Worm (Caenorhabditis elegans): ENCODE data around the gene pals-28.
A peak's percentile ranks its signal among the peaks of the same experiment; 100 is the strongest.

Gene pals-28

ce11 chrIII:4379717-4380116 lies 4.9 kb upstream of the pals-28 start, which contains the start of gene B0284.3:
TSS of gene B0284.3 (minus strand) at chrIII:4379817.
- TF ChIP-seq nhr-129 (tag; optimal IDR thresholded peaks at IDR 0.05) = no peak
- no peak for TF ChIP-seq nhr-10 (tag; optimal IDR thresholded peaks at IDR 0.05)
- TF ChIP-seq egl-27 (tag; optimal IDR thresholded peaks at IDR 0.05) = no peak
- no peak for TF ChIP-seq unc-62 (GFP tag; optimal IDR thresholded peaks at IDR 0.05)
- TF ChIP-seq dmd-4 (tag; optimal IDR thresholded peaks at IDR 0.05) = no peak
- TF ChIP-seq ztf-4 (tag; optimal IDR thresholded peaks at IDR 0.05) = no peak
- no peak for TF ChIP-seq skn-1 (tag; optimal IDR thresholded peaks at IDR 0.05)
- no peak for TF ChIP-seq mbf-1 (tag; optimal IDR thresholded peaks at IDR 0.05)
- no peak for TF ChIP-seq ztf-1 (GFP tag; conservative IDR thresholded peaks at IDR 0.05)
- TF ChIP-seq nhr-6 (tag; optimal IDR thresholded peaks at IDR 0.05) = no peak
- TF ChIP-seq nhr-25 (tag; optimal IDR thresholded peaks at IDR 0.05) = no peak
- no peak for TF ChIP-seq nhr-237 (tag; optimal IDR thresholded peaks at IDR 0.05)
- no peak for TF ChIP-seq mdl-1 (tag; optimal IDR thresholded peaks at IDR 0.05)
- TF ChIP-seq lin-39 (tag; optimal IDR thresholded peaks at IDR 0.05) = no peak
- TF ChIP-seq unc-55 (GFP tag; optimal IDR thresholded peaks at IDR 0.05) = no peak
- no peak for TF ChIP-seq lin-11 (tag; optimal IDR thresholded peaks at IDR 0.05)
- no peak for TF ChIP-seq elt-1 (tag; optimal IDR thresholded peaks at IDR 0.05)
- TF ChIP-seq sma-9 (GFP tag; optimal IDR thresholded peaks at IDR 0.05) = no peak
- TF ChIP-seq sma-9 (tag; optimal IDR thresholded peaks at IDR 0.05) = no peak

- peak; percentile 20 for TF ChIP-seq C34F6.9 (tag; optimal IDR thresholded peaks at IDR 0.05)
- TF ChIP-seq blmp-1 (tag; optimal IDR thresholded peaks at IDR 0.05; ENCODE audit: insufficient read depth) = no peak
- no peak for TF ChIP-seq ztf-4 (tag; optimal IDR thresholded peaks at IDR 0.05)
- TF ChIP-seq sma-3 (GFP tag; optimal IDR thresholded peaks at IDR 0.05) = no peak
Observed at ce11 chrIII:4380835-4381234, 3.8 kb upstream of the pals-28 start.

ce11 chrIII:4381343-4381742 lies 3.2 kb upstream of the pals-28 start, which contains the start of gene pals-27:
TSS of gene pals-27 (plus strand) at chrIII:4381643.
- TF ChIP-seq aly-2 (tag; optimal IDR thresholded peaks at IDR 0.05) = no peak
- no peak for TF ChIP-seq lin-13 (GFP tag; optimal IDR thresholded peaks at IDR 0.05)
- TF ChIP-seq dmd-4 (tag; optimal IDR thresholded peaks at IDR 0.05) = no peak
- no peak for TF ChIP-seq ztf-1 (GFP tag; conservative IDR thresholded peaks at IDR 0.05)
- no peak for TF ChIP-seq ceh-82 (tag; optimal IDR thresholded peaks at IDR 0.05)
- TF ChIP-seq unc-55 (GFP tag; optimal IDR thresholded peaks at IDR 0.05) = no peak
- TF ChIP-seq unc-39 (tag; optimal IDR thresholded peaks at IDR 0.05) = no peak

- TF ChIP-seq sma-3 (GFP tag; optimal IDR thresholded peaks at IDR 0.05) (no peak), ztf-11 (tag; optimal IDR thresholded peaks at IDR 0.05) (no peak), egl-27 (tag; optimal IDR thresholded peaks at IDR 0.05) (no peak), R02D3.7 (tag; optimal IDR thresholded peaks at IDR 0.05) (no peak), snpc-4 (tag; optimal IDR thresholded peaks at IDR 0.05) (no peak), nhr-10 (tag; optimal IDR thresholded peaks at IDR 0.05) (no peak), blmp-1 (tag; optimal IDR thresholded peaks at IDR 0.05; ENCODE audit: insufficient read depth) (no peak), ceh-16 (tag; optimal IDR thresholded peaks at IDR 0.05) (no peak), unc-62 (GFP tag; optimal IDR thresholded peaks at IDR 0.05) (no peak), unc-55 (GFP tag; optimal IDR thresholded peaks at IDR 0.05) (no peak), unc-39 (tag; optimal IDR thresholded peaks at IDR 0.05) (no peak), lin-11 (tag; optimal IDR thresholded peaks at IDR 0.05) (no peak), crh-2 (tag; optimal IDR thresholded peaks at IDR 0.05) (no peak), nhr-77 (tag; optimal IDR thresholded peaks at IDR 0.05) (no peak), ZK546.5 (tag; optimal IDR thresholded peaks at IDR 0.05) (no peak), gmeb-1 (tag; optimal IDR thresholded peaks at IDR 0.05) (no peak)
Observed at ce11 chrIII:4382118-4382517, 2.5 kb upstream of the pals-28 start.

- TF ChIP-seq crh-2 (tag; optimal IDR thresholded peaks at IDR 0.05) (no peak), unc-39 (tag; optimal IDR thresholded peaks at IDR 0.05) (no peak), ZK546.5 (tag; optimal IDR thresholded peaks at IDR 0.05) (no peak)
Observed at ce11 chrIII:4390421-4390820, 5.8 kb downstream of the pals-28 start.

- TF ChIP-seq lin-39 (tag; optimal IDR thresholded peaks at IDR 0.05) = no peak
- TF ChIP-seq blmp-1 (tag; optimal IDR thresholded peaks at IDR 0.05; ENCODE audit: insufficient read depth) = peak; percentile 66
Observed at ce11 chrIII:4391319-4391718, 6.7 kb downstream of the pals-28 start.

Measured in whole organism, L2 larva.